Fruit fly (Drosophila melanogaster): ENCODE results near the gene sl.

The sl gene

dm6 chrX:16391397-16391796 lies 41.3 kb downstream of the sl start, which contains the start of the genes TH1 and mei-41 (continued):
- TF ChIP-seq CG18764 (GFP tag; optimal IDR thresholded peaks at IDR 0.05), result no peak
- no peak for TF ChIP-seq shn (GFP tag; optimal IDR thresholded peaks at IDR 0.05)
- TF ChIP-seq Asciz (GFP tag; optimal IDR thresholded peaks at IDR 0.05), result no peak
- peak in 2 of 3 experiments; percentile 83 to 89 for TF ChIP-seq lola (GFP tag; optimal IDR thresholded peaks at IDR 0.05)
- TF ChIP-seq CG3407 (GFP tag; optimal IDR thresholded peaks at IDR 0.05), result peak; percentile 74
- TF ChIP-seq Tbp (GFP tag; optimal IDR thresholded peaks at IDR 0.05), result no peak
- TF ChIP-seq CG4424 (GFP tag; optimal IDR thresholded peaks at IDR 0.05), result peak; percentile 76
- TF ChIP-seq Dfd (GFP tag; optimal IDR thresholded peaks at IDR 0.05), result peak in 1 of 2 experiments; percentile 46
- peak; percentile 27 for TF ChIP-seq CG12236 (GFP tag; optimal IDR thresholded peaks at IDR 0.05)
- TF ChIP-seq lilli (GFP tag; optimal IDR thresholded peaks at IDR 0.05), result no peak
- TF ChIP-seq CG13775 (GFP tag; optimal IDR thresholded peaks at IDR 0.05), result peak; percentile 90
- TF ChIP-seq Poxn (GFP tag; IDR thresholded peaks at IDR 0.05), result peak; percentile 56; the same call in 1 of the 2 replicates
- peak; percentile 92 for TF ChIP-seq CG8924 (tag; optimal IDR thresholded peaks at IDR 0.05)
- peak; percentile 63 for TF ChIP-seq Six4 (GFP tag; optimal IDR thresholded peaks at IDR 0.05)
- peak; percentile 90 for TF ChIP-seq dati (GFP tag; IDR thresholded peaks at IDR 0.05)
- no peak for TF ChIP-seq abd-A (tag; optimal IDR thresholded peaks at IDR 0.05)
- 0 out of 2 replicates have a peak, but pooled peaks have one; percentile 22 for TF ChIP-seq inv (GFP tag; IDR thresholded peaks at IDR 0.05; ENCODE audit: partially characterized antibody)
- TF ChIP-seq stwl (tag; optimal IDR thresholded peaks at IDR 0.05), result peak; percentile 74
- no peak; the same call in none of the 2 replicates for TF ChIP-seq CG31441 (GFP tag; IDR thresholded peaks at IDR 0.05)
- TF ChIP-seq Lhr (GFP tag; optimal IDR thresholded peaks at IDR 0.05), result peak; percentile 58
- 0 out of 4 replicates have a peak, but pooled peaks have one; percentile 13 for TF ChIP-seq chinmo (GFP tag; IDR thresholded peaks at IDR 0.05; ENCODE audit: partially characterized antibody)
- no peak for TF ChIP-seq pita (GFP tag; optimal IDR thresholded peaks at IDR 0.05)
- TF ChIP-seq CG18262 (tag; optimal IDR thresholded peaks at IDR 0.05), result no peak
- no peak for TF ChIP-seq CG7963 (GFP tag; IDR thresholded peaks at IDR 0.05; ENCODE audit: partially characterized antibody)
- TF ChIP-seq Dip2 (GFP tag; IDR thresholded peaks at IDR 0.05), result 0 out of 2 replicates have a peak, but pooled peaks have one; percentile 40
- TF ChIP-seq eyg (GFP tag; optimal IDR thresholded peaks at IDR 0.05), result no peak
- peak; percentile 35 for TF ChIP-seq CG34376 (GFP tag; optimal IDR thresholded peaks at IDR 0.05)
- TF ChIP-seq NfI (GFP tag; optimal IDR thresholded peaks at IDR 0.05), result peak; percentile 85
- no peak for TF ChIP-seq fd64A (GFP tag; optimal IDR thresholded peaks at IDR 0.05)
- TF ChIP-seq gcm (GFP tag; optimal IDR thresholded peaks at IDR 0.05), result no peak
- TF ChIP-seq hb (GFP tag; IDR thresholded peaks at IDR 0.05; ENCODE audit: partially characterized antibody), result no peak
- TF ChIP-seq br (optimal IDR thresholded peaks at IDR 0.05), result no peak
- peak; percentile 70 for TF ChIP-seq Dref (GFP tag; IDR thresholded peaks at IDR 0.05)
- peak; percentile 72 for TF ChIP-seq CG4360 (GFP tag; IDR thresholded peaks at IDR 0.05)
- peak; percentile 89 for TF ChIP-seq CG14050 (GFP tag; IDR thresholded peaks at IDR 0.05)
- peak; percentile 53 for TF ChIP-seq jumu (GFP tag; optimal IDR thresholded peaks at IDR 0.05)
- peak; percentile 86 for TF ChIP-seq CG17186 (GFP tag; optimal IDR thresholded peaks at IDR 0.05)
- TF ChIP-seq Bteb2 (GFP tag; optimal IDR thresholded peaks at IDR 0.05), result peak; percentile 12
- TF ChIP-seq croc (GFP tag; conservative IDR thresholded peaks at IDR 0.05), result peak; percentile 96
- no peak for TF ChIP-seq MESR4 (GFP tag; optimal IDR thresholded peaks at IDR 0.05)
- no peak for TF ChIP-seq cg (GFP tag; optimal IDR thresholded peaks at IDR 0.05)
- TF ChIP-seq CG31365 (tag; optimal IDR thresholded peaks at IDR 0.05), result no peak
- TF ChIP-seq CG1233 (GFP tag; optimal IDR thresholded peaks at IDR 0.05), result peak; percentile 75
- TF ChIP-seq HLH3B (GFP tag; IDR thresholded peaks at IDR 0.05), result peak; percentile 96
- peak; percentile 98 for TF ChIP-seq row (GFP tag; IDR thresholded peaks at IDR 0.05)
- TF ChIP-seq CG4404 (GFP tag; IDR thresholded peaks at IDR 0.05), result peak; percentile 95
- no peak for TF ChIP-seq da (GFP tag; optimal IDR thresholded peaks at IDR 0.05)
- peak; percentile 91 for TF ChIP-seq CG6175 (GFP tag; IDR thresholded peaks at IDR 0.05)
- TF ChIP-seq bcd (GFP tag; optimal IDR thresholded peaks at IDR 0.05), result peak; percentile 89
- TF ChIP-seq CG4617 (GFP tag; optimal IDR thresholded peaks at IDR 0.05; ENCODE audit: borderline replicate concordance), result peak; percentile 63
- TF ChIP-seq Kr (GFP tag; optimal IDR thresholded peaks at IDR 0.05), result no peak

Data from whole organism, embryonic.